Worm (Caenorhabditis elegans) whole organism, L4 larva: ENCODE data around the gene ifc-2.

Experiments used
- dpl-1 ChIP-seq: fragments of 150-350 bp; optimal IDR thresholded peaks from 2 replicates; lab custom pipeline; 2014; ENCODE audit warnings: missing biosample characterization, missing genetic modification reagents, missing genetic modification characterization
- duxl-1 ChIP-seq: sonication (generic microtip); optimal IDR thresholded peaks from 2 replicates; lab custom pipeline; 2016; ENCODE audit warnings: mild to moderate bottlenecking, missing genetic modification characterization, moderate library complexity, missing compliant biosample characterization; ENCODE audit not compliant: poor library complexity
- fkh-10 ChIP-seq: fragments of 150-350 bp; optimal IDR thresholded peaks from 2 replicates; lab custom pipeline; 2014; ENCODE audit warnings: missing biosample characterization, missing genetic modification reagents, missing genetic modification characterization
- lin-15B ChIP-seq: fragments of 150-350 bp; sonication (generic microtip); optimal IDR thresholded peaks from 3 replicates; lab custom pipeline; 2014; ENCODE audit warnings: missing biosample characterization, missing genetic modification characterization
- nhr-11 ChIP-seq: fragments of 150-350 bp; optimal IDR thresholded peaks from 2 replicates; lab custom pipeline; 2014; ENCODE audit warnings: missing biosample characterization, missing genetic modification characterization
- nhr-237 ChIP-seq: sonication (generic microtip); optimal IDR thresholded peaks from 2 replicates; lab custom pipeline; 2017; ENCODE audit warnings: missing biosample characterization, missing genetic modification characterization

DNA sequence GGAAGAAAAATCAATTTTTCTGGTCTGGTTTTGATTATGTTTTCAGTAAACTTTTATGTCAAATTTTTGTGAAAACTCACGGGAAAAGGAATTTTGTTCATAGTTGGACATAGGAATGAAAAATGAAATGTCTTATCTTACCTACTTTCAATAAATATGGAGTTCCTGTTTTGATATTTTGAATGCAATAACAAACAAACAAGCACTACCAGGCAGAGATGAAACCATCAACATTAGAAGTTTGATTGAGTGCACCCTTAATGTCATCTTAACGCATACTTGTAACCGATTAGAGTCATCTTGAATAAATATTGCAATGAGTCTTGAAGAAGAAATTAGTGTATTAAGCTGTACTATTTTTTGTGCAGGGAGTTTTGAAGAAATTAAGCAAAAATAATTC, 13.3 kb downstream of the ifc-2 start, which contains the start of gene M6.11:
- no peak for TF ChIP-seq nhr-237 (tag; lab: Kevin White, UChicago)
- no peak for TF ChIP-seq lin-15B
- no peak for TF ChIP-seq dpl-1 (GFP tag; lab: Kevin White, UChicago)
- TF ChIP-seq nhr-11 (tag; lab: Kevin White, UChicago): no peak
- TF ChIP-seq fkh-10 (GFP tag; lab: Kevin White, UChicago): no peak
- TF ChIP-seq duxl-1 (tag; lab: Kevin White, UChicago): no peak
